Worm (Caenorhabditis elegans): ENCODE results near the gene hpo-40.
A peak's percentile ranks its signal among the peaks of the same experiment; 100 is the strongest.

The hpo-40 gene

ce11 chrV:10238665-10239064 lies 25.9 kb downstream of the hpo-40 start, which contains the start of gene fubl-1 (continued):
- TF ChIP-seq lin-14 (GFP tag; optimal IDR thresholded peaks at IDR 0.05) (peak; percentile 43), skn-1 (tag; optimal IDR thresholded peaks at IDR 0.05) (peak; percentile 28), rnt-1 (tag; optimal IDR thresholded peaks at IDR 0.05) (no peak), zag-1 (tag; optimal IDR thresholded peaks at IDR 0.05) (no peak), grh-1 (GFP tag; IDR thresholded peaks at IDR 0.05) (no peak), pqm-1 (tag; optimal IDR thresholded peaks at IDR 0.05) (no peak), nhr-12 (tag; optimal IDR thresholded peaks at IDR 0.05) (no peak), mab-9 (GFP tag; IDR thresholded peaks at IDR 0.05) (no peak), C04F5.9 (tag; optimal IDR thresholded peaks at IDR 0.05) (no peak), C34B4.2 (tag; optimal IDR thresholded peaks at IDR 0.05) (no peak), nhr-77 (tag; optimal IDR thresholded peaks at IDR 0.05) (no peak), fkh-10 (GFP tag; optimal IDR thresholded peaks at IDR 0.05) (no peak), nhr-47 (tag; optimal IDR thresholded peaks at IDR 0.05) (no peak), aly-2 (tag; optimal IDR thresholded peaks at IDR 0.05) (no peak), unc-98 (GFP tag; IDR thresholded peaks at IDR 0.05) (no peak), mdl-1 (tag; optimal IDR thresholded peaks at IDR 0.05) (no peak), egl-13 (tag; optimal IDR thresholded peaks at IDR 0.05) (no peak), C16A3.4 (tag; optimal IDR thresholded peaks at IDR 0.05) (peak; percentile 8), nhr-71 (tag; optimal IDR thresholded peaks at IDR 0.05) (peak; percentile 24), unc-62 (GFP tag; optimal IDR thresholded peaks at IDR 0.05) (no peak), dpl-1 (GFP tag; optimal IDR thresholded peaks at IDR 0.05) (peak in 2 of 3 experiments; percentile 41 to 62), hlh-4 (tag; optimal IDR thresholded peaks at IDR 0.05) (no peak), unc-86 (tag; optimal IDR thresholded peaks at IDR 0.05) (no peak), sptf-1 (tag; optimal IDR thresholded peaks at IDR 0.05) (no peak), mep-1 (tag; optimal IDR thresholded peaks at IDR 0.05) (no peak), lin-13 (GFP tag; optimal IDR thresholded peaks at IDR 0.05) (no peak), ceh-82 (tag; optimal IDR thresholded peaks at IDR 0.05) (peak in 1 of 3 experiments; percentile 61), nhr-76 (tag; optimal IDR thresholded peaks at IDR 0.05) (no peak), dsc-1 (tag; optimal IDR thresholded peaks at IDR 0.05) (peak; percentile 25), lin-39 (tag; optimal IDR thresholded peaks at IDR 0.05) (no peak), lin-15B (tag; optimal IDR thresholded peaks at IDR 0.05) (peak; percentile 55)

- TF ChIP-seq ztf-4 (tag; optimal IDR thresholded peaks at IDR 0.05), result no peak
- TF ChIP-seq ets-5 (GFP tag; IDR thresholded peaks at IDR 0.05), result no peak
- no peak for TF ChIP-seq lin-15B (tag; optimal IDR thresholded peaks at IDR 0.05)
- TF ChIP-seq ces-1 (GFP tag; optimal IDR thresholded peaks at IDR 0.05), result no peak
- no peak for TF ChIP-seq fkh-4 (tag; optimal IDR thresholded peaks at IDR 0.05; ENCODE audit: borderline replicate concordance)
- no peak for TF ChIP-seq irx-1 (tag; optimal IDR thresholded peaks at IDR 0.05)
- TF ChIP-seq nhr-76 (tag; optimal IDR thresholded peaks at IDR 0.05), result no peak
These were observed 27.1 kb downstream of the hpo-40 start, which contains the start of gene fipr-8 for ce11 chrV:10239861-10240260. TSS of gene fipr-8 (minus strand) at chrV:10239961.

- TF ChIP-seq fkh-8 (tag; optimal IDR thresholded peaks at IDR 0.05), result peak; percentile 72
- peak; percentile 11 for TF ChIP-seq nhr-71 (tag; optimal IDR thresholded peaks at IDR 0.05)
- TF ChIP-seq ets-5 (GFP tag; IDR thresholded peaks at IDR 0.05), result no peak
- no peak for TF ChIP-seq egl-13 (tag; optimal IDR thresholded peaks at IDR 0.05)
- TF ChIP-seq nhr-19 (GFP tag; conservative IDR thresholded peaks at IDR 0.05), result no peak
- TF ChIP-seq lin-14 (GFP tag; optimal IDR thresholded peaks at IDR 0.05), result no peak
- TF ChIP-seq nhr-28 (tag; optimal IDR thresholded peaks at IDR 0.05), result no peak
- no peak for TF ChIP-seq tlp-1 (tag; optimal IDR thresholded peaks at IDR 0.05)
- no peak for TF ChIP-seq unc-130 (tag; optimal IDR thresholded peaks at IDR 0.05)
- TF ChIP-seq Y116A8C.19 (tag; optimal IDR thresholded peaks at IDR 0.05; ENCODE audit: borderline replicate concordance), result no peak
- TF ChIP-seq C34B4.2 (tag; optimal IDR thresholded peaks at IDR 0.05), result no peak
- TF ChIP-seq snu-23 (GFP tag; optimal IDR thresholded peaks at IDR 0.05), result no peak
- peak; percentile 22 for TF ChIP-seq sox-4 (tag; optimal IDR thresholded peaks at IDR 0.05)
- no peak for TF ChIP-seq swsn-7 (tag; optimal IDR thresholded peaks at IDR 0.05)
- no peak for TF ChIP-seq mdl-1 (tag; optimal IDR thresholded peaks at IDR 0.05)
- TF ChIP-seq lsy-2 (tag; optimal IDR thresholded peaks at IDR 0.05), result no peak
- peak; percentile 62 for TF ChIP-seq pax-3 (tag; optimal IDR thresholded peaks at IDR 0.05)
- TF ChIP-seq unc-62 (GFP tag; optimal IDR thresholded peaks at IDR 0.05), result no peak
- TF ChIP-seq grh-1 (GFP tag; IDR thresholded peaks at IDR 0.05), result no peak
- TF ChIP-seq nhr-47 (tag; optimal IDR thresholded peaks at IDR 0.05), result peak; percentile 35
- TF ChIP-seq dsc-1 (tag; optimal IDR thresholded peaks at IDR 0.05), result peak; percentile 96
- no peak for TF ChIP-seq ceh-8 (GFP tag; optimal IDR thresholded peaks at IDR 0.05)
- TF ChIP-seq zag-1 (tag; optimal IDR thresholded peaks at IDR 0.05), result no peak
These were observed 28.5 kb downstream of the hpo-40 start, which contains the start of the genes C12D8.21 and col-148 for ce11 chrV:10241121-10241803. TSS of gene C12D8.21 (minus strand) at chrV:10241188. TSS of gene col-148 (plus strand) at chrV:10241753.
